Worm (Caenorhabditis elegans) whole organism, L4/young adult: ENCODE measurements around the gene F16B12.7.

Experiments
- W03F9.2 ChIP-seq: fragments of 150-350 bp; optimal IDR thresholded peaks from 2 replicates; lab custom pipeline; 2014; ENCODE audit warnings: missing biosample characterization, missing genetic modification characterization
- dao-5 ChIP-seq: sonication (generic microtip); optimal IDR thresholded peaks from 2 replicates; lab custom pipeline; 2016; ENCODE audit warnings: missing genotype, missing genetic modification characterization, moderate library complexity, missing compliant biosample characterization
- him-1 ChIP-seq: sonication (generic microtip); optimal IDR thresholded peaks from 2 replicates; lab custom pipeline; 2016; ENCODE audit warnings: missing genotype, missing genetic modification reagents, missing genetic modification characterization, missing compliant biosample characterization

ce11 chrX:14102474-14102873 is 5.9 kb upstream of the F16B12.7 start:
- TF ChIP-seq him-1 (tag; lab: Kevin White, UChicago) (no peak), dao-5 (tag; lab: Kevin White, UChicago) (no peak), W03F9.2 (tag; lab: Kevin White, UChicago) (no peak)
